Fruit fly (Drosophila melanogaster): ENCODE results near the gene TTLL3A.

Gene TTLL3A

DNA sequence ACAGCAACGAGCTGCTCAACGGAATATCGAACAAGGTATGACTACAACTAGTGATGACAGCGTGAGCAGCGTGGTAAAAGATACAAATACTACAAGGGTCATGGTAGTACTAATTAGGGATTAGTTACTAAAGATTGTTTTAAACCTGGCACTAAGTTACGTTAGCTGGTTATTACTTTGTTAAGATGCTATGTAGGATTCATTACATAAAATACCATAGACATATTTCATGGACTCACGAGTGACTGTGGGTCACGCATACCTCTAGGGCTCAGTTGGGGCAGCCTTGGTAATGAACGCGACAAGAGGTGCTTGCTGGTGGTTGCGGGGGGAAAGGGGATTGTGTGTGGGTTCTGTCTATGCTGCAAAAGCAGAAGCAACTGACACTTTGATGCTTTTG lies 34.9 kb upstream of the TTLL3A start (continued):
- TF ChIP-seq ap (GFP tag; IDR thresholded peaks at IDR 0.05) (no peak), CG11085 (GFP tag; IDR thresholded peaks at IDR 0.05) (no peak), pb (GFP tag; optimal IDR thresholded peaks at IDR 0.05) (no peak), Ptx1 (GFP tag; IDR thresholded peaks at IDR 0.05) (no peak), CG10543 (GFP tag; optimal IDR thresholded peaks at IDR 0.05) (no peak), Nf-YB (GFP tag; optimal IDR thresholded peaks at IDR 0.05) (no peak), CG31365 (tag; optimal IDR thresholded peaks at IDR 0.05) (no peak), Dip2 (GFP tag; IDR thresholded peaks at IDR 0.05) (no peak), Myb (GFP tag; optimal IDR thresholded peaks at IDR 0.05) (no peak), jumu (GFP tag; optimal IDR thresholded peaks at IDR 0.05) (no peak), CG15514 (GFP tag; optimal IDR thresholded peaks at IDR 0.05) (no peak), abd-A (tag; optimal IDR thresholded peaks at IDR 0.05) (no peak), Rfx (GFP tag; IDR thresholded peaks at IDR 0.05) (no peak), Fer1 (GFP tag; optimal IDR thresholded peaks at IDR 0.05) (no peak), HLHmδ (GFP tag; optimal IDR thresholded peaks at IDR 0.05) (no peak), ash1 (GFP tag; optimal IDR thresholded peaks at IDR 0.05) (no peak), E2f2 (GFP tag; IDR thresholded peaks at IDR 0.05) (no peak), crol (GFP tag; IDR thresholded peaks at IDR 0.05) (peak; percentile 62), CG30431 (GFP tag; optimal IDR thresholded peaks at IDR 0.05) (no peak), Taf1 (GFP tag; IDR thresholded peaks at IDR 0.05) (no peak), NK7.1 (GFP tag; optimal IDR thresholded peaks at IDR 0.05) (no peak), nerfin-2 (GFP tag; IDR thresholded peaks at IDR 0.05; ENCODE audit: partially characterized antibody) (no peak), H2.0 (GFP tag; IDR thresholded peaks at IDR 0.05) (no peak), CG34422 (GFP tag; IDR thresholded peaks at IDR 0.05) (no peak), kay (GFP tag; optimal IDR thresholded peaks at IDR 0.05) (no peak), Hr39 (optimal IDR thresholded peaks at IDR 0.05) (no peak), HmgZ (tag; optimal IDR thresholded peaks at IDR 0.05) (no peak), zfh2 (GFP tag; optimal IDR thresholded peaks at IDR 0.05) (no peak), CG14710 (tag; optimal IDR thresholded peaks at IDR 0.05) (no peak), psq (GFP tag; optimal IDR thresholded peaks at IDR 0.05) (no peak), CTCF (GFP tag; optimal IDR thresholded peaks at IDR 0.05) (no peak), CG9215 (GFP tag; IDR thresholded peaks at IDR 0.05) (no peak), tll (GFP tag; optimal IDR thresholded peaks at IDR 0.05) (no peak), CHES-1-like (GFP tag; optimal IDR thresholded peaks at IDR 0.05) (no peak), row (GFP tag; IDR thresholded peaks at IDR 0.05) (peak; percentile 73), Bgb (GFP tag; IDR thresholded peaks at IDR 0.05; ENCODE audit: partially characterized antibody) (peak; percentile 34; the same call in 1 of the 2 replicates), emc (GFP tag; optimal IDR thresholded peaks at IDR 0.05) (no peak), CG14860 (GFP tag; IDR thresholded peaks at IDR 0.05; ENCODE audit: partially characterized antibody) (no peak), NC2α (GFP tag; optimal IDR thresholded peaks at IDR 0.05) (no peak), luna (GFP tag; optimal IDR thresholded peaks at IDR 0.05) (no peak), CG10654 (GFP tag; optimal IDR thresholded peaks at IDR 0.05) (no peak), CG3847 (GFP tag; IDR thresholded peaks at IDR 0.05) (0 out of 2 replicates have a peak, but pooled peaks have one; percentile 15), twi (tag; optimal IDR thresholded peaks at IDR 0.05) (no peak), repo (GFP tag; optimal IDR thresholded peaks at IDR 0.05) (no peak), CG1024 (GFP tag; IDR thresholded peaks at IDR 0.05) (no peak), Hr51 (GFP tag; optimal IDR thresholded peaks at IDR 0.05) (no peak), zf30C (GFP tag; optimal IDR thresholded peaks at IDR 0.05) (no peak), sob (GFP tag; IDR thresholded peaks at IDR 0.05) (0 out of 2 replicates have a peak, but pooled peaks have one; percentile 18), CG3065 (GFP tag; optimal IDR thresholded peaks at IDR 0.05) (no peak), CG18011 (GFP tag; optimal IDR thresholded peaks at IDR 0.05) (no peak), pros (GFP tag; optimal IDR thresholded peaks at IDR 0.05) (no peak), crp (GFP tag; optimal IDR thresholded peaks at IDR 0.05) (no peak), sqz (GFP tag; optimal IDR thresholded peaks at IDR 0.05) (no peak)
